Fruit fly (Drosophila melanogaster) whole organism, embryonic: ENCODE data around the gene CG43851.

Experiments
- CG10959 ChIP-seq: fragments of 200-800 bp; sonication (Bioruptor generic); IDR thresholded peaks from 2 replicates; pipeline ENCODE4 v1.3.6; 2022; ENCODE audit warnings: missing biosample characterization, missing genetic modification characterization
- CG11247 ChIP-seq: fragments of 200-800 bp; sonication (Bioruptor generic); IDR thresholded peaks from 2 replicates; pipeline ENCODE4 v1.3.6; 2022; ENCODE audit warnings: missing biosample characterization, missing genetic modification characterization
- CG12104 ChIP-seq: fragments of 200-800 bp; sonication (Bioruptor generic); optimal IDR thresholded peaks from 3 replicates; lab custom pipeline; 2016; ENCODE audit warnings: missing biosample characterization, missing genetic modification characterization
- CG12769 ChIP-seq: fragments of 200-800 bp; sonication (Bioruptor generic); optimal IDR thresholded peaks from 2 replicates; lab custom pipeline; 2019; ENCODE audit warnings: missing biosample characterization, mild to moderate bottlenecking, missing genetic modification characterization, moderate library complexity
- CG14860 ChIP-seq: fragments of 200-800 bp; sonication (Bioruptor generic); IDR thresholded peaks from 3 replicates; pipeline ENCODE4 v1.3.6; 2022; ENCODE audit warnings: missing biosample characterization, missing genetic modification characterization; ENCODE audit not compliant: partially characterized antibody
- CG15601 ChIP-seq: fragments of 200-800 bp; sonication (Bioruptor generic); optimal IDR thresholded peaks from 3 replicates; lab custom pipeline; 2019; ENCODE audit warnings: missing biosample characterization, mild to moderate bottlenecking, missing genetic modification characterization, moderate library complexity
- CG18476 ChIP-seq: fragments of 200-800 bp; sonication (Bioruptor generic); optimal IDR thresholded peaks from 2 replicates; lab custom pipeline; 2016; ENCODE audit warnings: missing biosample characterization, mild to moderate bottlenecking, missing genetic modification characterization
- CG2199 ChIP-seq: fragments of 200-800 bp; sonication (Bioruptor generic); IDR thresholded peaks from 3 replicates; pipeline ENCODE4 v1.3.6; 2022; ENCODE audit warnings: missing biosample characterization, missing genetic modification characterization
- CG34224 ChIP-seq: fragments of 200-800 bp; sonication (Bioruptor generic); IDR thresholded peaks from 3 replicates; pipeline ENCODE4 v1.3.6; 2022; ENCODE audit warnings: missing biosample characterization, missing genetic modification characterization; ENCODE audit not compliant: partially characterized antibody
- CG34376 ChIP-seq: fragments of 200-800 bp; sonication (Bioruptor generic); optimal IDR thresholded peaks from 2 replicates; lab custom pipeline; 2018; ENCODE audit warnings: missing biosample characterization, mild to moderate bottlenecking, missing genetic modification characterization
- CG4707 ChIP-seq: fragments of 200-800 bp; sonication (Bioruptor generic); optimal IDR thresholded peaks from 2 replicates; lab custom pipeline; 2018; ENCODE audit warnings: missing biosample characterization, mild to moderate bottlenecking, missing genetic modification characterization, moderate library complexity
- CG5180 ChIP-seq: fragments of 200-800 bp; sonication (Bioruptor generic); optimal IDR thresholded peaks from 3 replicates; lab custom pipeline; 2017; ENCODE audit warnings: missing biosample characterization, missing genetic modification characterization, mild to moderate bottlenecking, moderate library complexity, missing genetic modification reagents
- CG8944 ChIP-seq: fragments of 200-800 bp; sonication (Bioruptor generic); optimal IDR thresholded peaks from 3 replicates; lab custom pipeline; 2016; ENCODE audit warnings: missing biosample characterization, missing genetic modification characterization
- CG9817 ChIP-seq: fragments of 200-800 bp; sonication (Bioruptor generic); optimal IDR thresholded peaks from 2 replicates; lab custom pipeline; 2018; ENCODE audit warnings: missing biosample characterization, mild to moderate bottlenecking, missing genetic modification characterization, moderate library complexity
- CoRest ChIP-seq: fragments of 200-800 bp; sonication (Bioruptor generic); optimal IDR thresholded peaks from 3 replicates; lab custom pipeline; 2018; ENCODE audit warnings: missing biosample characterization, mild to moderate bottlenecking, missing genetic modification characterization, moderate library complexity
- D19A ChIP-seq: fragments of 200-800 bp; optimal IDR thresholded peaks from 3 replicates; lab custom pipeline; 2019; ENCODE audit warnings: missing biosample characterization, mild to moderate bottlenecking, missing genetic modification characterization, moderate library complexity
- H15 ChIP-seq: fragments of 200-800 bp; sonication (Bioruptor generic); IDR thresholded peaks from 3 replicates; pipeline ENCODE4 v1.3.6; 2022; ENCODE audit warnings: missing biosample characterization, missing genetic modification characterization
- Med ChIP-seq: fragments of 200-800 bp; sonication (Bioruptor generic); peaks from one replicate; lab custom pipeline; 2016; ENCODE audit warnings: missing biosample characterization, missing genetic modification characterization, mild to moderate bottlenecking, inconsistent platforms, moderate library complexity
- NK7.1 ChIP-seq: fragments of 200-800 bp; sonication (Bioruptor generic); optimal IDR thresholded peaks from 3 replicates; lab custom pipeline; 2016; ENCODE audit warnings: missing biosample characterization, missing genetic modification characterization
- PHDP ChIP-seq: fragments of 200-800 bp; sonication (Bioruptor generic); optimal IDR thresholded peaks from 3 replicates; lab custom pipeline; 2018; ENCODE audit warnings: missing biosample characterization, mild to moderate bottlenecking, missing genetic modification characterization, moderate library complexity
- Ptx1 ChIP-seq: fragments of 200-800 bp; sonication (Bioruptor generic); IDR thresholded peaks from 2 replicates; pipeline ENCODE4 v1.3.6; 2022; ENCODE audit warnings: missing biosample characterization, missing genetic modification characterization
- crol ChIP-seq: fragments of 200-800 bp; sonication (Bioruptor generic); IDR thresholded peaks from 2 replicates; pipeline ENCODE4 v1.3.6; 2022; ENCODE audit warnings: missing biosample characterization, missing genetic modification characterization
- danr ChIP-seq: fragments of 200-800 bp; sonication (Bioruptor generic); IDR thresholded peaks from 2 replicates; pipeline ENCODE4 v1.3.6; 2022; ENCODE audit warnings: missing biosample characterization, missing genetic modification characterization
- dmrt11E ChIP-seq: fragments of 200-800 bp; sonication (Bioruptor generic); optimal IDR thresholded peaks from 3 replicates; lab custom pipeline; 2018; ENCODE audit warnings: missing biosample characterization, mild to moderate bottlenecking, missing genetic modification characterization, moderate library complexity
- dmrt99B ChIP-seq: fragments of 200-800 bp; sonication (Bioruptor generic); optimal IDR thresholded peaks from 2 replicates; lab custom pipeline; 2018; ENCODE audit warnings: missing biosample characterization, mild to moderate bottlenecking, missing genetic modification characterization, moderate library complexity
- grau ChIP-seq: fragments of 200-800 bp; optimal IDR thresholded peaks from 3 replicates; lab custom pipeline; 2019; ENCODE audit warnings: missing biosample characterization, mild to moderate bottlenecking, missing genetic modification characterization, moderate library complexity
- grn ChIP-seq: fragments of 200-800 bp; sonication (Bioruptor generic); optimal IDR thresholded peaks from 3 replicates; lab custom pipeline; 2017; ENCODE audit warnings: missing biosample characterization, missing genetic modification characterization
- hb ChIP-seq: fragments of 200-800 bp; sonication (Bioruptor generic); IDR thresholded peaks from 3 replicates; pipeline ENCODE4 v1.3.6; 2022; ENCODE audit warnings: missing biosample characterization, missing genetic modification characterization; ENCODE audit not compliant: partially characterized antibody
- nerfin-1 ChIP-seq: fragments of 200-800 bp; sonication (Bioruptor generic); optimal IDR thresholded peaks from 3 replicates; lab custom pipeline; 2019; ENCODE audit warnings: missing biosample characterization, mild to moderate bottlenecking, missing genetic modification characterization, moderate library complexity
- odd ChIP-seq: fragments of 200-800 bp; sonication (Bioruptor generic); optimal IDR thresholded peaks from 2 replicates; lab custom pipeline; 2017; ENCODE audit warnings: missing biosample characterization, mild to moderate bottlenecking, missing genetic modification characterization
- otp ChIP-seq: fragments of 200-800 bp; sonication (Bioruptor generic); IDR thresholded peaks from 3 replicates; pipeline ENCODE4, ENCODE4 v1.3.6; 2022; ENCODE audit warnings: missing biosample characterization, missing genetic modification characterization
- scrt ChIP-seq: fragments of 200-800 bp; sonication (Bioruptor generic); optimal IDR thresholded peaks from 2 replicates; lab custom pipeline; 2018; ENCODE audit warnings: missing biosample characterization, mild to moderate bottlenecking, missing genetic modification characterization, moderate library complexity
- sd ChIP-seq: fragments of 200-800 bp; sonication (Bioruptor generic); optimal IDR thresholded peaks from 3 replicates; lab custom pipeline; 2018; ENCODE audit warnings: missing biosample characterization, mild to moderate bottlenecking, missing genetic modification characterization, moderate library complexity
- sens ChIP-seq: fragments of 200-800 bp; sonication (Bioruptor generic); peaks from one replicate; lab custom pipeline; 2016; ENCODE audit warnings: missing biosample characterization, missing genetic modification characterization
- tap ChIP-seq: fragments of 200-800 bp; optimal IDR thresholded peaks from 3 replicates; lab custom pipeline; 2019; ENCODE audit warnings: missing biosample characterization, mild to moderate bottlenecking, missing genetic modification characterization, moderate library complexity
- tna ChIP-seq: fragments of 200-800 bp; sonication (Bioruptor generic); IDR thresholded peaks from 2 replicates; pipeline ENCODE4 v1.3.6; 2022; ENCODE audit warnings: missing biosample characterization, missing genetic modification characterization; ENCODE audit not compliant: partially characterized antibody
- wor ChIP-seq: fragments of 200-800 bp; sonication (Bioruptor generic); IDR thresholded peaks from 2 replicates; pipeline ENCODE4 v1.3.6; 2022; ENCODE audit warnings: missing biosample characterization, missing genetic modification characterization

Gene CG43851

DNA sequence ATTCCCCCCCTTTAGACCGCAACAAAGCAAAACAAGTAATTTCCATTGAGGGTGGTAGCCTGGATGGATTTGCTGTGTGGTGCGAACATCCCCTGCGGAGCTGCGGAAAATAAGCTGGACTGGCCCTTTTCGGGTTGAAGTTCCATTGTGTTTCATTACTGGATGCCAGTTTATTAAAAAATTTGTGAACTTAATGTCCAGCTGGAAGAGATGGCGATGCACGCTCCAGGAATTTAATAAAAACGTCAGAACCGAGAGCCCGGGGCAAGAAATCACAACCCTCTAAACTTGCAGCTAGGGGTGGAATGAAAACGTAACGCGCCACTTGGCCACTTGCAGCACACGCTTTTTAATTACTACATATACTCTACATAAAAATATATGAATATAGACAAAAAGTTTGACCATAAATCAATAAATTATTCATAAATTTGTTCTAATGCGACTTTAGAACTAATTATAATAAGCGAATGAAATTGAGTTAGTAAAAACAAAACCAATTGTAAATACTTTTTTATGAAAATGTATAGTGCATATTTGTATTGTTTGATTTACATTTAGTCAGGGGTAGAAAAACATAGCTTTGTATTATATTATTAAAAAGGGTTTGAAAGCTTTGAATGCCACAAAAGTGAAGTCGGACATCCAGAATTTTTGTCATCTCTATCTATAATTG lies 11.2 kb upstream of the CG43851 start (continued):
- TF ChIP-seq PHDP (peak; percentile 42), CG2199 (GFP tag; lab: Robert Waterston, UW) (no peak), CG4707 (GFP tag; lab: Kevin White, UChicago) (no peak), tap (tag; lab: Kevin White, UChicago) (no peak), sens (GFP tag; lab: Kevin White, UChicago) (peak; percentile 31), sd (peak; percentile 68), grau (peak; percentile 41), CG8944 (GFP tag; lab: Kevin White, UChicago) (no peak)

DNA sequence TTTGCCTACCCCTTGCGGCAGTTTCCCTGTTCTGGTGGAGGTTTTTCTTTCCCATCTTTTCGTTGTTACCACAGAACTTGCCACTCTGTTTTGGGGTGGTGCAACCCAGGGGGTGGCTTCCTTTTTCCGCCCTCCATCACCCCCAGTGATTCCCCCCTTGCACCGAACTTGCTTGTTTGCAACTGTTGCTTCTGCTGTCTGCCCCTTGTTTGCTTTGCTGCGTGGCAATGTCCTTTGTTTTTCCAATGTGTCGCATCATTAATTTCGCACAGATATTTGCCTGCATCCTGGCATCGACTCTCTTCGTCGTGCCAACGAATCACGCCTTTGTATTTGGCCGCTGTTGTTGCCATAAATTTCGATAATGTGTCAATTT lies 10.7 kb upstream of the CG43851 start:
- TF ChIP-seq CG15601 (no peak), dmrt99B (no peak), tap (tag; lab: Kevin White, UChicago) (no peak), CG2199 (GFP tag; lab: Robert Waterston, UW) (no peak), Ptx1 (GFP tag; lab: Robert Waterston, UW) (no peak), CG14860 (GFP tag; lab: Robert Waterston, UW) (no peak), H15 (GFP tag; lab: Robert Waterston, UW) (no peak), CG12769 (no peak), CG34376 (no peak), CG10959 (GFP tag; lab: Robert Waterston, UW) (no peak), CG12104 (GFP tag; lab: Kevin White, UChicago) (no peak), CoRest (no peak), D19A (no peak), otp (GFP tag; lab: Robert Waterston, UW) (no peak), dmrt11E (tag; lab: Kevin White, UChicago) (no peak), CG5180 (GFP tag; lab: Kevin White, UChicago) (no peak), CG11247 (GFP tag; lab: Robert Waterston, UW) (no peak), NK7.1 (no peak), CG9817 (tag; lab: Kevin White, UChicago) (no peak), wor (no peak), tna (no peak), scrt (GFP tag; lab: Kevin White, UChicago) (peak; percentile 92), danr (GFP tag; lab: Robert Waterston, UW) (no peak), CG34224 (no peak), hb (GFP tag; lab: Robert Waterston, UW) (no peak), nerfin-1 (tag; lab: Kevin White, UChicago) (peak; percentile 31), crol (GFP tag; lab: Robert Waterston, UW) (peak; percentile 52), grn (GFP tag; lab: Kevin White, UChicago) (no peak), CG18476 (GFP tag; lab: Kevin White, UChicago) (no peak), Med (GFP tag; lab: Kevin White, UChicago) (peak; percentile 31)
- TF ChIP-seq, all 482 proteins: peak for 4

DNA sequence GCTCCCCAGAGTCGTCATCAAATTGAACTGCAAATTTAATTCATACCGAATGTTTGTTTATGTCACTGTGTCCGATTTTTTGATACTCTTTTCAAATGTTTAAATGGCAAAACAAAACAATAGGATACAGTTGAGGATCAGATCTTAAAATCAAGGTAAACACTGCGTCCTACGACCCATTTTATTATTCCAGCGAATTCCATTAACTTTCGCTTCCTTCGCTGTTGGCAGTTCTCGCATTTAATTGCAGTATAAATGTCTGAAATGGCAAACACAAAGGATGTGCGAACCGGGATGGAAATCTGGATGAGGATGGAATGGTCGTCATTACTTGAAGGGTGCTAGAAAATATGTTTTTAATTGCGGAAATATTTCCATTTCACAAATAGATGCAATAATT lies 4.6 kb downstream of the CG43851 start, which contains the start of gene CG33125:
CG33125 (minus strand) TSS at position 101 of the 400 bp plus-strand sequence.
- TF ChIP-seq odd (GFP tag; lab: Kevin White, UChicago), result no peak
